Fruit fly (Drosophila melanogaster): ENCODE results near the gene daed.
A peak's percentile ranks its signal among the peaks of the same experiment; 100 is the strongest.

daed gene

DNA sequence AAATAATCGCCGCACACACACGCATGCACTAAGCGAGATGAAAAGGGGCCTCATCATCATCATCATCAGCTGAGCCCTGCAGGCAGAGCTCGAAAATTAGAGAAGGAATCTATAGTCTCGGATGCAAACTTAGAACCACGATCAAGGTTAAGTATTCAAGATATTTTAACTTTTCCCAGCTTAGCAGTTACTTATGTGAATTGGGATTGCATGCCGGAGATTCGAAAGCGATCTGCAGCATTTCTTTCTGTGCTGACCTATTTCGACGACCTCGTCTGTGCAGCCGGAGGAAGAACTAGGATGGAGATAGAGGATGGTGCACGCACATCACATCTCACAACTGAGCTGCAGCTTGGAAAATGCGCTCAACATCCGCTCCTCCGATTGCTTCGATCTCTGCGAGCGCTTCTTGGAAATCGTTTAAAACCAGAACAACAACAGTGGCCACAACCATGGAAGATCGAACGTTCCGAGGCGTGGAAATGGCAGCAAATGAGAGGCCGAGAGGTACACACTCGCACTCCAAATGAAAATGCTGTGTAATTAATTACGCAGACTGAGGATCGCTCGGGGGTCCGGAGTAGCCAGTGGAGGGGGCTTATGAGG is 33.3 kb downstream of the daed start (continued):
- TF ChIP-seq CG18262 (tag; optimal IDR thresholded peaks at IDR 0.05) (peak; percentile 88), CG1024 (GFP tag; IDR thresholded peaks at IDR 0.05) (peak; percentile 58), jing (GFP tag; optimal IDR thresholded peaks at IDR 0.05) (peak; percentile 36), CG31365 (tag; optimal IDR thresholded peaks at IDR 0.05) (no peak), CG14860 (GFP tag; IDR thresholded peaks at IDR 0.05; ENCODE audit: partially characterized antibody) (no peak), CG8281 (tag; optimal IDR thresholded peaks at IDR 0.05) (no peak), Xrp1 (GFP tag; IDR thresholded peaks at IDR 0.05) (peak; percentile 93), Max (GFP tag; optimal IDR thresholded peaks at IDR 0.05) (peak; percentile 38), seq (GFP tag; IDR thresholded peaks at IDR 0.05) (no peak), CG6683 (GFP tag; optimal IDR thresholded peaks at IDR 0.05) (no peak), Nf-YC (tag; optimal IDR thresholded peaks at IDR 0.05) (no peak), eyg (GFP tag; optimal IDR thresholded peaks at IDR 0.05) (no peak), CG9876 (GFP tag; optimal IDR thresholded peaks at IDR 0.05) (peak; percentile 53), CG14710 (tag; optimal IDR thresholded peaks at IDR 0.05) (peak; percentile 84), CG12659 (GFP tag; optimal IDR thresholded peaks at IDR 0.05) (no peak), CG7839 (tag; optimal IDR thresholded peaks at IDR 0.05) (peak; percentile 67), pzg (GFP tag; optimal IDR thresholded peaks at IDR 0.05) (no peak), CG30403 (GFP tag; optimal IDR thresholded peaks at IDR 0.05) (peak; percentile 21), kay (GFP tag; optimal IDR thresholded peaks at IDR 0.05) (peak; percentile 2), CoRest (tag; optimal IDR thresholded peaks at IDR 0.05) (peak; percentile 33), chn (GFP tag; optimal IDR thresholded peaks at IDR 0.05) (peak; percentile 86), CG3163 (GFP tag; optimal IDR thresholded peaks at IDR 0.05) (no peak), luna (GFP tag; optimal IDR thresholded peaks at IDR 0.05) (no peak), ind (GFP tag; optimal IDR thresholded peaks at IDR 0.05) (no peak), YL-1 (GFP tag; optimal IDR thresholded peaks at IDR 0.05) (no peak), CG13624 (GFP tag; optimal IDR thresholded peaks at IDR 0.05) (peak; percentile 11), NK7.1 (GFP tag; optimal IDR thresholded peaks at IDR 0.05) (peak; percentile 31), CG8765 (GFP tag; IDR thresholded peaks at IDR 0.05) (peak; percentile 91), peb (GFP tag; IDR thresholded peaks at IDR 0.05) (0 out of 2 replicates have a peak, but pooled peaks have one; percentile 25), CG3838 (GFP tag; optimal IDR thresholded peaks at IDR 0.05) (no peak), Mes4 (GFP tag; optimal IDR thresholded peaks at IDR 0.05) (peak; percentile 58), mam (GFP tag; optimal IDR thresholded peaks at IDR 0.05) (no peak), CG18476 (GFP tag; optimal IDR thresholded peaks at IDR 0.05) (peak; percentile 12), CG10462 (GFP tag; optimal IDR thresholded peaks at IDR 0.05) (peak; percentile 12), CG7556 (GFP tag; optimal IDR thresholded peaks at IDR 0.05) (peak; percentile 64), CG12391 (tag; optimal IDR thresholded peaks at IDR 0.05) (peak; percentile 77), cwo (GFP tag; optimal IDR thresholded peaks at IDR 0.05) (no peak), CG12236 (GFP tag; optimal IDR thresholded peaks at IDR 0.05) (peak; percentile 63), repo (GFP tag; optimal IDR thresholded peaks at IDR 0.05) (peak; percentile 50), Side (GFP tag; optimal IDR thresholded peaks at IDR 0.05) (peak; percentile 73), CG4707 (GFP tag; optimal IDR thresholded peaks at IDR 0.05) (peak; percentile 44), BtbVII (GFP tag; optimal IDR thresholded peaks at IDR 0.05) (no peak), Camta (GFP tag; optimal IDR thresholded peaks at IDR 0.05) (peak; percentile 65), Six4 (GFP tag; optimal IDR thresholded peaks at IDR 0.05) (no peak), jigr1 (GFP tag; IDR thresholded peaks at IDR 0.05) (no peak), aop (GFP tag; IDR thresholded peaks at IDR 0.05) (peak; percentile 65), H15 (GFP tag; IDR thresholded peaks at IDR 0.05) (0 out of 3 replicates have a peak, but pooled peaks have one; percentile 26), D19A (tag; optimal IDR thresholded peaks at IDR 0.05) (peak; percentile 70), ssp (GFP tag; IDR thresholded peaks at IDR 0.05) (peak; percentile 38; the same call in 1 of the 2 replicates), schlank (tag; optimal IDR thresholded peaks at IDR 0.05) (no peak), pb (GFP tag; optimal IDR thresholded peaks at IDR 0.05) (peak; percentile 34)
